Worm (Caenorhabditis elegans) whole organism, late embryonic: ENCODE results near the gene T04B2.7.

Experiments used
- C08G9.2 ChIP-seq: sonication (generic microtip); optimal IDR thresholded peaks from 2 replicates; lab custom pipeline; 2016; ENCODE audit warnings: mild to moderate bottlenecking, missing genetic modification characterization, moderate library complexity, missing compliant biosample characterization
- ceh-24 ChIP-seq: sonication (generic microtip); optimal IDR thresholded peaks from 2 replicates; lab custom pipeline; 2016; ENCODE audit warnings: mild to moderate bottlenecking, missing genetic modification characterization, missing compliant biosample characterization
- dve-1 ChIP-seq: sonication (generic microtip); optimal IDR thresholded peaks from 2 replicates; lab custom pipeline; 2017; ENCODE audit warnings: antibody characterized with exemption, mild to moderate bottlenecking, missing genetic modification characterization, missing compliant biosample characterization
- lin-11 ChIP-seq: fragments of 200-800 bp; sonication (Bioruptor generic); optimal IDR thresholded peaks from 2 replicates; lab custom pipeline; 2018; ENCODE audit warnings: mild to moderate bottlenecking, missing genetic modification characterization, missing compliant biosample characterization
- mec-3 ChIP-seq: sonication (generic microtip); optimal IDR thresholded peaks from 2 replicates; lab custom pipeline; 2016; ENCODE audit warnings: borderline replicate concordance, missing genetic modification characterization, missing compliant biosample characterization
- nhr-11 ChIP-seq: fragments of 150-350 bp; optimal IDR thresholded peaks from 2 replicates; lab custom pipeline; 2014; ENCODE audit warnings: missing biosample characterization, missing genetic modification characterization
- odd-2 ChIP-seq: sonication (generic microtip); optimal IDR thresholded peaks from 2 replicates; lab custom pipeline; 2017; ENCODE audit warnings: antibody characterized with exemption, mild to moderate bottlenecking, missing genetic modification characterization, missing compliant biosample characterization
- pqm-1 ChIP-seq: sonication (generic microtip); optimal IDR thresholded peaks from 2 replicates; lab custom pipeline; 2016; ENCODE audit warnings: missing genetic modification characterization, missing compliant biosample characterization
- sox-2 ChIP-seq: fragments of 200-800 bp; sonication (Bioruptor generic); IDR thresholded peaks from 2 replicates; pipeline ENCODE4 v1.3.6; 2022; ENCODE audit warnings: missing genetic modification reagents, missing genetic modification characterization, missing compliant biosample characterization
- unc-86 ChIP-seq: sonication (generic microtip); optimal IDR thresholded peaks from 2 replicates; lab custom pipeline; 2016; ENCODE audit warnings: missing genetic modification characterization, missing compliant biosample characterization

ce11 chrIV:10017633-10018032 lies 38.4 kb downstream of the T04B2.7 start, which contains the start of gene F44D12.2:
- TF ChIP-seq dve-1 (tag; lab: Kevin White, UChicago) (no peak), mec-3 (tag; lab: Kevin White, UChicago) (no peak), lin-11 (tag; lab: Kevin White, UChicago) (no peak), sox-2 (no peak), unc-86 (no peak), C08G9.2 (tag; lab: Kevin White, UChicago) (no peak), nhr-11 (tag; lab: Kevin White, UChicago) (no peak), pqm-1 (no peak), odd-2 (tag; lab: Kevin White, UChicago) (no peak), ceh-24 (tag; lab: Kevin White, UChicago) (no peak)
